Worm (Caenorhabditis elegans): ENCODE measurements around the gene ubc-18.

- TF ChIP-seq bed-3 (GFP tag; optimal IDR thresholded peaks at IDR 0.05) (no peak), mep-1 (tag; optimal IDR thresholded peaks at IDR 0.05) (no peak), pha-4 (tag; optimal IDR thresholded peaks at IDR 0.05) (no peak), elt-3 (tag; optimal IDR thresholded peaks at IDR 0.05) (no peak), ceh-83 (GFP tag; optimal IDR thresholded peaks at IDR 0.05) (no peak), lin-13 (tag; optimal IDR thresholded peaks at IDR 0.05) (no peak)
These were observed 5.8 kb downstream of the ubc-18 start, which contains the start of gene R01H2.1 for ce11 chrIII:7062580-7062979.

All from whole organism, mixed stage, embryonic.